Fruit fly (Drosophila melanogaster) whole organism, prepupa: Measurements from ENCODE around the gene CG8541.

Source experiments
- CG11294 ChIP-seq: fragments of 200-800 bp; sonication (Bioruptor generic); IDR thresholded peaks from 2 replicates; pipeline ENCODE4 v1.3.6; 2022; ENCODE audit warnings: missing biosample characterization, missing genetic modification characterization
- CG32006 ChIP-seq: fragments of 200-800 bp; sonication (Bioruptor generic); optimal IDR thresholded peaks from 3 replicates; lab custom pipeline; 2017; ENCODE audit warnings: missing biosample characterization, mild to moderate bottlenecking, missing genetic modification characterization
- CG3919 ChIP-seq: fragments of 200-800 bp; sonication (Bioruptor generic); optimal IDR thresholded peaks from 3 replicates; lab custom pipeline; 2016; ENCODE audit warnings: missing biosample characterization, missing genetic modification characterization
- CG6276 ChIP-seq: fragments of 200-800 bp; sonication (Bioruptor generic); optimal IDR thresholded peaks from 2 replicates; lab custom pipeline; 2017; ENCODE audit warnings: missing biosample characterization, mild to moderate bottlenecking, missing genetic modification characterization
- Hr38 ChIP-seq: sonication (Bioruptor generic); optimal IDR thresholded peaks from 2 replicates; lab custom pipeline; 2016; ENCODE audit warnings: missing biosample characterization, missing genetic modification characterization
- Sox14 ChIP-seq: fragments of 200-800 bp; sonication (Bioruptor generic); optimal IDR thresholded peaks from 3 replicates; lab custom pipeline; 2016; ENCODE audit warnings: missing biosample characterization, missing genetic modification characterization
- achi ChIP-seq: fragments of 200-800 bp; sonication (Bioruptor generic); optimal IDR thresholded peaks from 3 replicates; lab custom pipeline; 2016; ENCODE audit warnings: missing biosample characterization, missing genetic modification characterization
- acj6 ChIP-seq: fragments of 200-800 bp; sonication (Bioruptor generic); optimal IDR thresholded peaks from 3 replicates; lab custom pipeline; 2016; ENCODE audit warnings: missing biosample characterization, missing genetic modification characterization
- dsx ChIP-seq: fragments of 200-800 bp; optimal IDR thresholded peaks from 3 replicates; lab custom pipeline; 2019; ENCODE audit warnings: missing biosample characterization, mild to moderate bottlenecking, missing genetic modification characterization, moderate library complexity; ENCODE audit not compliant: poor library complexity, severe bottlenecking
- fd59A ChIP-seq: fragments of 200-800 bp; sonication (Bioruptor generic); optimal IDR thresholded peaks from 2 replicates; lab custom pipeline; 2017; ENCODE audit warnings: missing biosample characterization, mild to moderate bottlenecking, missing genetic modification characterization, missing genetic modification reagents
- pdm3 ChIP-seq: fragments of 200-800 bp; sonication (Bioruptor generic); optimal IDR thresholded peaks from 3 replicates; lab custom pipeline; 2016; ENCODE audit warnings: missing biosample characterization, missing genetic modification characterization
- topi ChIP-seq: fragments of 200-800 bp; sonication (Bioruptor generic); optimal IDR thresholded peaks from 3 replicates; lab custom pipeline; 2016; ENCODE audit warnings: missing biosample characterization, missing genetic modification characterization

dm6 chr3L:7432811-7433324 lies 38.5 kb upstream of the CG8541 start:
- TF ChIP-seq Sox14: no peak
- TF ChIP-seq Hr38: no peak
- TF ChIP-seq fd59A: no peak
- no peak for TF ChIP-seq acj6 (GFP tag; lab: Kevin White, UChicago)
- TF ChIP-seq CG11294 (GFP tag; lab: Robert Waterston, UW): no peak
- no peak for TF ChIP-seq achi (GFP tag; lab: Kevin White, UChicago)
- TF ChIP-seq CG3919 (GFP tag; lab: Kevin White, UChicago): no peak
- no peak for TF ChIP-seq CG6276 (GFP tag; lab: Kevin White, UChicago)
- no peak for TF ChIP-seq CG32006 (GFP tag; lab: Kevin White, UChicago)
- no peak for TF ChIP-seq topi (GFP tag; lab: Kevin White, UChicago)
- no peak for TF ChIP-seq pdm3 (GFP tag; lab: Kevin White, UChicago)
- TF ChIP-seq dsx (GFP tag; lab: Kevin White, UChicago): no peak
